Fruit fly (Drosophila melanogaster): Measurements from ENCODE around the gene GatA.

The GatA gene

dm6 chr3R:19028758-19029157 lies at the start of gene GatA, which contains the start of gene P5cr (continued):
- TF ChIP-seq CG12942 (GFP tag; optimal IDR thresholded peaks at IDR 0.05), result peak; percentile 85
- peak; percentile 74 for TF ChIP-seq Atf-2 (GFP tag; optimal IDR thresholded peaks at IDR 0.05)
- TF ChIP-seq PHDP (tag; optimal IDR thresholded peaks at IDR 0.05), result peak; percentile 78
- no peak for TF ChIP-seq pita (GFP tag; optimal IDR thresholded peaks at IDR 0.05)
- peak; percentile 93 for TF ChIP-seq gro (GFP tag; optimal IDR thresholded peaks at IDR 0.05)
- peak; percentile 96 for TF ChIP-seq CG12769 (tag; optimal IDR thresholded peaks at IDR 0.05)
- peak; percentile 63 for TF ChIP-seq eyg (GFP tag; optimal IDR thresholded peaks at IDR 0.05)
- peak; percentile 93 for TF ChIP-seq lab (GFP tag; optimal IDR thresholded peaks at IDR 0.05)
- TF ChIP-seq crol (GFP tag; IDR thresholded peaks at IDR 0.05), result no peak
- TF ChIP-seq NK7.1 (GFP tag; optimal IDR thresholded peaks at IDR 0.05), result peak; percentile 73
- peak; percentile 69 for TF ChIP-seq CG5245 (GFP tag; optimal IDR thresholded peaks at IDR 0.05)
- peak; percentile 76 for TF ChIP-seq CG17328 (GFP tag; IDR thresholded peaks at IDR 0.05)
- peak; percentile 32 for TF ChIP-seq CG18262 (tag; optimal IDR thresholded peaks at IDR 0.05)
- no peak for TF ChIP-seq CG14860 (GFP tag; IDR thresholded peaks at IDR 0.05; ENCODE audit: partially characterized antibody)
- no peak for TF ChIP-seq CG7963 (GFP tag; IDR thresholded peaks at IDR 0.05; ENCODE audit: partially characterized antibody)
- TF ChIP-seq CG30403 (GFP tag; optimal IDR thresholded peaks at IDR 0.05), result peak; percentile 88
- peak; percentile 58 for TF ChIP-seq tap (tag; optimal IDR thresholded peaks at IDR 0.05)
- peak; percentile 78 for TF ChIP-seq Mad (GFP tag; optimal IDR thresholded peaks at IDR 0.05)
- TF ChIP-seq CG4404 (GFP tag; IDR thresholded peaks at IDR 0.05), result peak; percentile 49; the same call in 1 of the 2 replicates
- TF ChIP-seq CG11504 (tag; optimal IDR thresholded peaks at IDR 0.05), result peak; percentile 72
- TF ChIP-seq sim (GFP tag; IDR thresholded peaks at IDR 0.05), result no peak
- peak; percentile 86 for TF ChIP-seq jumu (GFP tag; optimal IDR thresholded peaks at IDR 0.05)
- peak; percentile 84; the same call in 1 of the 2 replicates for TF ChIP-seq lmd (GFP tag; IDR thresholded peaks at IDR 0.05)
- TF ChIP-seq CG7987 (GFP tag; optimal IDR thresholded peaks at IDR 0.05), result peak; percentile 82
- peak; percentile 89; the same call in 2 of the 3 replicates for TF ChIP-seq Mrtf (GFP tag; IDR thresholded peaks at IDR 0.05)
- peak; percentile 78 for TF ChIP-seq Rx (GFP tag; IDR thresholded peaks at IDR 0.05)
- TF ChIP-seq ken (GFP tag; IDR thresholded peaks at IDR 0.05), result peak; percentile 86
- TF ChIP-seq CG33557 (GFP tag; optimal IDR thresholded peaks at IDR 0.05), result no peak
- TF ChIP-seq vnd (GFP tag; IDR thresholded peaks at IDR 0.05; ENCODE audit: partially characterized antibody), result no peak
- TF ChIP-seq Med (GFP tag), result peak; percentile 98
- peak; percentile 77 for TF ChIP-seq fd3F (GFP tag; optimal IDR thresholded peaks at IDR 0.05)
- no peak for TF ChIP-seq CG8290 (GFP tag; optimal IDR thresholded peaks at IDR 0.05)
- TF ChIP-seq CG8290 (tag; optimal IDR thresholded peaks at IDR 0.05), result peak in 1 of 2 experiments; percentile 98
- no peak for TF ChIP-seq CG32767 (GFP tag; IDR thresholded peaks at IDR 0.05)
- TF ChIP-seq repo (GFP tag; optimal IDR thresholded peaks at IDR 0.05), result peak; percentile 71
- TF ChIP-seq B-H1 (GFP tag; IDR thresholded peaks at IDR 0.05), result peak; percentile 48; the same call in 1 of the 3 replicates
- no peak for TF ChIP-seq CG15073 (GFP tag; optimal IDR thresholded peaks at IDR 0.05)
- peak; percentile 75 for TF ChIP-seq stc (GFP tag; IDR thresholded peaks at IDR 0.05)
- TF ChIP-seq Xbp1 (GFP tag; optimal IDR thresholded peaks at IDR 0.05), result peak; percentile 91
- peak; percentile 96 for TF ChIP-seq onecut (GFP tag; IDR thresholded peaks at IDR 0.05)
- peak; percentile 41 for TF ChIP-seq CG3995 (GFP tag; optimal IDR thresholded peaks at IDR 0.05)
- peak; percentile 46 for TF ChIP-seq CG15601 (tag; optimal IDR thresholded peaks at IDR 0.05)
- peak; percentile 32 for TF ChIP-seq CG8388 (GFP tag; optimal IDR thresholded peaks at IDR 0.05)
- TF ChIP-seq E2f2 (GFP tag; IDR thresholded peaks at IDR 0.05), result peak; percentile 61
- peak; percentile 10 for TF ChIP-seq CG3407 (GFP tag; optimal IDR thresholded peaks at IDR 0.05)
- no peak for TF ChIP-seq Doc3 (GFP tag; IDR thresholded peaks at IDR 0.05; ENCODE audit: partially characterized antibody)
- TF ChIP-seq CG4328 (GFP tag; optimal IDR thresholded peaks at IDR 0.05), result no peak
- peak; percentile 67; the same call in 1 of the 2 replicates for TF ChIP-seq cas (GFP tag; IDR thresholded peaks at IDR 0.05)
- TF ChIP-seq insv (GFP tag; optimal IDR thresholded peaks at IDR 0.05), result no peak
- TF ChIP-seq CG31388 (GFP tag; optimal IDR thresholded peaks at IDR 0.05), result no peak
- no peak for TF ChIP-seq sc (optimal IDR thresholded peaks at IDR 0.05)
- no peak for TF ChIP-seq sc (GFP tag; optimal IDR thresholded peaks at IDR 0.05)
